Fruit fly (Drosophila melanogaster): ENCODE measurements around the gene FucTD.

The FucTD gene

dm6 chr3L:1408093-1408492 is 7.9 kb upstream of the FucTD start:
- TF ChIP-seq Pif1B (GFP tag; optimal IDR thresholded peaks at IDR 0.05) (peak; percentile 47), D1 (tag; optimal IDR thresholded peaks at IDR 0.05) (no peak), CG12605 (GFP tag; IDR thresholded peaks at IDR 0.05) (no peak), rn (GFP tag; IDR thresholded peaks at IDR 0.05) (no peak), CG9948 (tag; optimal IDR thresholded peaks at IDR 0.05) (no peak), CG4496 (GFP tag; IDR thresholded peaks at IDR 0.05) (peak; percentile 32; the same call in 1 of the 3 replicates), CG34367 (tag; optimal IDR thresholded peaks at IDR 0.05) (no peak), Snoo (tag; optimal IDR thresholded peaks at IDR 0.05) (peak; percentile 34), CG10348 (GFP tag; IDR thresholded peaks at IDR 0.05) (no peak), gl (tag; optimal IDR thresholded peaks at IDR 0.05) (no peak), CG17806 (tag; optimal IDR thresholded peaks at IDR 0.05) (peak; percentile 41), EcR (GFP tag; optimal IDR thresholded peaks at IDR 0.05) (no peak), CG32121 (GFP tag; IDR thresholded peaks at IDR 0.05) (no peak), CG15710 (tag; optimal IDR thresholded peaks at IDR 0.05) (no peak), CG13204 (GFP tag; optimal IDR thresholded peaks at IDR 0.05) (no peak), Pif1A (GFP tag; optimal IDR thresholded peaks at IDR 0.05) (peak; percentile 37), fd96Ca (GFP tag; IDR thresholded peaks at IDR 0.05) (no peak), CG14655 (GFP tag; optimal IDR thresholded peaks at IDR 0.05) (peak; percentile 50), Ets98B (GFP tag; IDR thresholded peaks at IDR 0.05) (no peak), CG8301 (tag; optimal IDR thresholded peaks at IDR 0.05) (no peak), CG8159 (tag; optimal IDR thresholded peaks at IDR 0.05) (peak; percentile 14)

- no peak for TF ChIP-seq CG10348 (GFP tag; IDR thresholded peaks at IDR 0.05)
- TF ChIP-seq D1 (tag; optimal IDR thresholded peaks at IDR 0.05), result no peak
- TF ChIP-seq CG32121 (GFP tag; IDR thresholded peaks at IDR 0.05), result no peak
- TF ChIP-seq Snoo (tag; optimal IDR thresholded peaks at IDR 0.05), result no peak
- no peak for TF ChIP-seq gl (tag; optimal IDR thresholded peaks at IDR 0.05)
- no peak for TF ChIP-seq CG8301 (tag; optimal IDR thresholded peaks at IDR 0.05)
Observed at dm6 chr3L:1410369-1411107, 5.5 kb upstream of the FucTD start, which contains the start of gene CG9168. TSS of gene CG9168 (plus strand) at chr3L:1411057.

DNA sequence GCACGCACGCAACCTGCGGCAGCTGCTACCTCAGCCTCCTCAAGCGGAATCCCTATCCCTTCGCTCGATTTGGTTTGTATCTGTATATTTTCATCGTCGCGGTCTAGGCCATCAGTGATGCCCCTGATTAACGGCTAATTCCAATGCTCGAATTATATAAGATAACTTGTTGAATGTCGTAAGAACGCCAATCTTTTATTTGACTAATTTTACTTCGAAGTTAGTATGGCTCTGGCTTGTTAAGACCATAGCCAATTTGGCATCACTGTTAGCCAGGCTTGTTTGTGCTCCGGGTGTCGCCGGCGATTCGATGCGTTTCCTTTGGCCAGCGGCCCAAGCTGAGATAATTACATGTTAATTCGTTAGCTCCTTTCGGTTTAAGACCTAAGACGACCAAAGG is 2.0 kb upstream of the FucTD start:
- TF ChIP-seq gl (tag; optimal IDR thresholded peaks at IDR 0.05) (peak; percentile 67), Pif1A (GFP tag; optimal IDR thresholded peaks at IDR 0.05) (peak; percentile 43), CG13204 (GFP tag; optimal IDR thresholded peaks at IDR 0.05) (peak; percentile 45), CG15710 (tag; optimal IDR thresholded peaks at IDR 0.05) (peak; percentile 74), CG8301 (tag; optimal IDR thresholded peaks at IDR 0.05) (no peak), CG4496 (GFP tag; IDR thresholded peaks at IDR 0.05) (peak; percentile 79; the same call in 2 of the 3 replicates), CG12605 (GFP tag; IDR thresholded peaks at IDR 0.05) (peak; percentile 33; the same call in 1 of the 2 replicates), CG9948 (tag; optimal IDR thresholded peaks at IDR 0.05) (peak; percentile 64), fd96Ca (GFP tag; IDR thresholded peaks at IDR 0.05) (peak; percentile 53; the same call in 2 of the 3 replicates), Pif1B (GFP tag; optimal IDR thresholded peaks at IDR 0.05) (peak; percentile 17), CG10348 (GFP tag; IDR thresholded peaks at IDR 0.05) (no peak), D1 (tag; optimal IDR thresholded peaks at IDR 0.05) (no peak), CG34367 (tag; optimal IDR thresholded peaks at IDR 0.05) (peak; percentile 76)

DNA sequence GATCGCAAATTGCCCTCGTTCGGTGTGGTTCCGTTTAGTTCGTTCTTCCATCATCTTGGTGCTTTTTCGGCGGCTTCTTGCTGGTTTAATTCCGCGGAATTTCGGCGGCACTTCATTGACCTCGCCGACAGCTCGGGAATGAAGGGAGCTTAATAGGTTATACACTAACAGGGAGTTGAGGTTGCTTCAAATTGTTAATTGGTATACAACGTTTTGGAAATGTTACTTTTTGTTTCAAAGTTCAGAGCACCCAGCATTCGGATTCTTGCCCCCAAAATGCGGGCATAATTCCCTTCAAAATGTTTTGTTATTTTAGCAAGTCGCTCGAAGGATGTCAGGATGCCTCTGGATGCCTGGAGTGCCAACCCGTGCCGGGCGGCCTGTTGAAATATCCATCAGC is 1.9 kb downstream of the FucTD start:
- TF ChIP-seq CG13204 (GFP tag; optimal IDR thresholded peaks at IDR 0.05), result no peak
- TF ChIP-seq CG8301 (tag; optimal IDR thresholded peaks at IDR 0.05), result no peak
- TF ChIP-seq Pif1B (GFP tag; optimal IDR thresholded peaks at IDR 0.05), result no peak
- no peak for TF ChIP-seq CG14655 (GFP tag; optimal IDR thresholded peaks at IDR 0.05)
- TF ChIP-seq CG10348 (GFP tag; IDR thresholded peaks at IDR 0.05), result no peak
- no peak for TF ChIP-seq EcR (GFP tag; optimal IDR thresholded peaks at IDR 0.05)
- no peak for TF ChIP-seq CG32121 (GFP tag; IDR thresholded peaks at IDR 0.05)
- TF ChIP-seq CG17806 (tag; optimal IDR thresholded peaks at IDR 0.05), result no peak
- no peak for TF ChIP-seq CG15710 (tag; optimal IDR thresholded peaks at IDR 0.05)
- TF ChIP-seq D1 (tag; optimal IDR thresholded peaks at IDR 0.05), result no peak
- no peak for TF ChIP-seq CG9948 (tag; optimal IDR thresholded peaks at IDR 0.05)
- TF ChIP-seq CG12605 (GFP tag; IDR thresholded peaks at IDR 0.05), result no peak
- TF ChIP-seq CG8159 (tag; optimal IDR thresholded peaks at IDR 0.05), result no peak
- TF ChIP-seq rn (GFP tag; IDR thresholded peaks at IDR 0.05), result no peak
- TF ChIP-seq CG34367 (tag; optimal IDR thresholded peaks at IDR 0.05), result no peak
- no peak for TF ChIP-seq Pif1A (GFP tag; optimal IDR thresholded peaks at IDR 0.05)
- TF ChIP-seq CG4496 (GFP tag; IDR thresholded peaks at IDR 0.05), result no peak
- TF ChIP-seq fd96Ca (GFP tag; IDR thresholded peaks at IDR 0.05), result no peak

DNA sequence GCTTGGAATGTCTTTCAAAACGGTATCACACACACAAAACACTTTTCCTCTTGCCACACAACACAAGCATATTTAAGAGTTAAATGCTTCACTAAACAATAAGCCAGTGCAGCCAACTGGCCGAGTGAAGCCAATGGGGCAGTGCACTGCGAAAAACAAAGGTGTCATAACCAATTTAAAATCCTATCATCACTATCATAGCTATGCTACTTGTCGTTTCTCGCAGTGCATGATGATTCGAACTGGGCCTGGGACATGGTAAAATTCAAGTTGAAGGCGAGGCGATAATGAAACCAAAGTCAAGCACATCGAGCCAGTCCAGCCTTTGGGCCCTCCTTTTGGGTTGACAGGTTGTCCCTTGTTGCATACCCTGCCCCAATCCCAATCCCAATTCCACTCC is 2.8 kb downstream of the FucTD start:
- peak; percentile 24 for TF ChIP-seq CG17806 (tag; optimal IDR thresholded peaks at IDR 0.05)
- TF ChIP-seq CG34367 (tag; optimal IDR thresholded peaks at IDR 0.05), result no peak
- TF ChIP-seq fd96Ca (GFP tag; IDR thresholded peaks at IDR 0.05), result no peak
- TF ChIP-seq CG4496 (GFP tag; IDR thresholded peaks at IDR 0.05), result no peak
- TF ChIP-seq Pif1B (GFP tag; optimal IDR thresholded peaks at IDR 0.05), result peak; percentile 24
- TF ChIP-seq rn (GFP tag; IDR thresholded peaks at IDR 0.05), result no peak
- TF ChIP-seq CG15710 (tag; optimal IDR thresholded peaks at IDR 0.05), result peak; percentile 37
- peak; percentile 43 for TF ChIP-seq CG8159 (tag; optimal IDR thresholded peaks at IDR 0.05)
- TF ChIP-seq CG14655 (GFP tag; optimal IDR thresholded peaks at IDR 0.05), result peak; percentile 3
- TF ChIP-seq Pif1A (GFP tag; optimal IDR thresholded peaks at IDR 0.05), result peak; percentile 39
- no peak for TF ChIP-seq Snoo (tag; optimal IDR thresholded peaks at IDR 0.05)
- peak; percentile 39 for TF ChIP-seq CG9948 (tag; optimal IDR thresholded peaks at IDR 0.05)
- peak; percentile 3 for TF ChIP-seq gl (tag; optimal IDR thresholded peaks at IDR 0.05)
- TF ChIP-seq Ets98B (GFP tag; IDR thresholded peaks at IDR 0.05), result no peak

All from whole organism, pupa.